Worm (Caenorhabditis elegans) whole organism, mixed stage, embryonic: ENCODE measurements around the gene efl-3.

Experiments used
- M03D4.4 ChIP-seq: sonication (generic microtip); optimal IDR thresholded peaks from 2 replicates; lab custom pipeline; 2017; ENCODE audit warnings: mild to moderate bottlenecking, missing genetic modification characterization, missing compliant biosample characterization
- ceh-43 ChIP-seq: fragments of 200-800 bp; sonication (Bioruptor generic); optimal IDR thresholded peaks from 2 replicates; lab custom pipeline; 2018; ENCODE audit warnings: mild to moderate bottlenecking, missing genetic modification characterization, moderate library complexity, missing compliant biosample characterization
- ces-1 ChIP-seq: fragments of 150-350 bp; optimal IDR thresholded peaks from 2 replicates; lab custom pipeline; 2014; ENCODE audit warnings: missing biosample characterization, missing genetic modification reagents, missing genetic modification characterization
- cnd-1 ChIP-seq: fragments of 200-800 bp; sonication (Bioruptor generic); optimal IDR thresholded peaks from 2 replicates; lab custom pipeline; 2018; ENCODE audit warnings: mild to moderate bottlenecking, missing genetic modification characterization, missing compliant biosample characterization
- elt-1 ChIP-seq: sonication (generic microtip); optimal IDR thresholded peaks from 2 replicates; lab custom pipeline; 2017; ENCODE audit warnings: missing genetic modification characterization, mild to moderate bottlenecking, missing compliant biosample characterization, antibody characterized with exemption, moderate library complexity, borderline replicate concordance; ENCODE audit not compliant: insufficient read depth
- elt-3 ChIP-seq: fragments of 150-350 bp; optimal IDR thresholded peaks from 2 replicates; lab custom pipeline; 2014; ENCODE audit warnings: missing biosample characterization, missing genetic modification characterization
- hlh-1 ChIP-seq: fragments of 150-350 bp; optimal IDR thresholded peaks from 2 replicates; lab custom pipeline; 2014; ENCODE audit warnings: missing biosample characterization, missing genetic modification reagents, missing genetic modification characterization
- lin-13 ChIP-seq: fragments of 150-350 bp; optimal IDR thresholded peaks from 2 replicates; lab custom pipeline; 2014; ENCODE audit warnings: missing biosample characterization, missing genetic modification characterization
- lin-32 ChIP-seq: fragments of 200-800 bp; sonication (Bioruptor generic); optimal IDR thresholded peaks from 2 replicates; lab custom pipeline; 2018; ENCODE audit warnings: mild to moderate bottlenecking, missing genetic modification characterization, missing compliant biosample characterization
- lsy-2 ChIP-seq: fragments of 150-350 bp; optimal IDR thresholded peaks from 2 replicates; lab custom pipeline; 2014; ENCODE audit warnings: missing biosample characterization, missing genetic modification characterization
- nhr-12 ChIP-seq: fragments of 150-350 bp; optimal IDR thresholded peaks from 2 replicates; lab custom pipeline; 2014; ENCODE audit warnings: missing biosample characterization, missing genetic modification characterization
- nhr-76 ChIP-seq: sonication (generic microtip); optimal IDR thresholded peaks from 2 replicates; lab custom pipeline; 2017; ENCODE audit warnings: missing biosample characterization, missing genetic modification characterization
- pha-4 ChIP-seq: fragments of 150-350 bp; optimal IDR thresholded peaks from 2 replicates; lab custom pipeline; 2018; ENCODE audit warnings: missing biosample characterization, missing genetic modification reagents, missing genetic modification characterization
- sem-2 ChIP-seq: fragments of 200-800 bp; sonication (Bioruptor generic); optimal IDR thresholded peaks from 2 replicates; lab custom pipeline; 2018; ENCODE audit warnings: mild to moderate bottlenecking, missing genetic modification characterization, missing compliant biosample characterization
- snpc-4 ChIP-seq: fragments of 150-350 bp; optimal IDR thresholded peaks from 2 replicates; lab custom pipeline; 2014; ENCODE audit warnings: missing biosample characterization, missing genetic modification characterization
- unc-120 ChIP-seq: sonication (generic microtip); optimal IDR thresholded peaks from 2 replicates; lab custom pipeline; 2017; ENCODE audit warnings: missing genetic modification characterization, missing compliant biosample characterization; ENCODE audit not compliant: poor library complexity, severe bottlenecking
- zip-8 ChIP-seq: fragments of 150-350 bp; optimal IDR thresholded peaks from 2 replicates; lab custom pipeline; 2014; ENCODE audit warnings: missing biosample characterization, missing genetic modification characterization
- ztf-11 ChIP-seq: fragments of 150-350 bp; optimal IDR thresholded peaks from 2 replicates; lab custom pipeline; 2014; ENCODE audit warnings: missing biosample characterization, missing genetic modification characterization

Gene efl-3

ce11 chrII:8456094-8456493, 43.6 kb downstream of the efl-3 start, which contains the start of gene F22B5.6:
F22B5.6 (minus strand) TSS chrII:8456194.
- no peak for TF ChIP-seq cnd-1 (tag; lab: Kevin White, UChicago)
- TF ChIP-seq lin-32 (GFP tag; lab: Kevin White, UChicago) = no peak
- no peak for TF ChIP-seq elt-3 (tag; lab: Kevin White, UChicago)
- no peak for TF ChIP-seq elt-1 (tag; lab: Kevin White, UChicago)
- no peak for TF ChIP-seq M03D4.4 (tag; lab: Kevin White, UChicago)

DNA sequence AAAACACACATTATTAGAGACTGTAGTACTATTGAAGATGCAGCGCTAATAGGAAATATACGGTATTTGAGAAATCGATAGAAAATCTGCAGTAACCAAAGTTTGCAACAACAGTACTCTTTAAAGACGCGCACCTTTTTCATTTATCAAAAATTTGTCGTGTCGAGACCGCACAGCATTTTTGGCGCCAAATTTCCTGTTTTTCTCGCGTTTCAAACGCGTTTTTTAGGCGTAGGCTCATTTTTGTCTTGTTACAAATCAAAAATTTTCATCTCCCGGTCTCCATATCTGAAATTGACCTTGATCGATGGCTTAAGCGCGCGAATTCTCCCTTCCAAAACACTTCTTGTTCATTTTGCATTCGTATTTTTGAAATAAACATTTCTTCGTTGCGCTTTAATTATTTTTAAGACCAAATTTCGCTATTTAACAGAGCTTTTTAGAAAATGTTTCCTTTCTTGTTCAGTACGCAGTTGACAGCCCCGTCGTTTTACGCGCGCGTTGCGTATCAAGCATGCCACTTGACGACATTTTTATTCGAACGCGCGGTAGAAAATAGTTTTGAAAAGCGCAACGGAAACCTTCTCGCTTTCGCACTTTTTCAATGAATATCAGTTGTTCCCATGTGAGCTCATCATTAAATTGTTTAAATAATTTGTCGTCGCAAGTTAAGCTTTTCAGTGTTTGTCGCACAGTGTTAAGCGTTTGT, 44.4 kb downstream of the efl-3 start:
- TF ChIP-seq hlh-1 (tag; lab: Kevin White, UChicago) (peak; percentile 1), lin-13 (peak; percentile 0), nhr-12 (tag; lab: Kevin White, UChicago) (no peak)
- TF ChIP-seq, all 35 proteins: peak for 2

- TF ChIP-seq ceh-43 (GFP tag; lab: Kevin White, UChicago) (no peak), ces-1 (GFP tag; lab: Kevin White, UChicago) (no peak), sem-2 (GFP tag; lab: Kevin White, UChicago) (no peak), zip-8 (tag; lab: Kevin White, UChicago) (no peak), lin-13 (no peak), nhr-76 (tag; lab: Kevin White, UChicago) (no peak)
Measured at ce11 chrII:8457438-8457837, 45.0 kb downstream of the efl-3 start, which contains the start of gene zyg-9. zyg-9 (plus strand) TSS chrII:8457818.

DNA sequence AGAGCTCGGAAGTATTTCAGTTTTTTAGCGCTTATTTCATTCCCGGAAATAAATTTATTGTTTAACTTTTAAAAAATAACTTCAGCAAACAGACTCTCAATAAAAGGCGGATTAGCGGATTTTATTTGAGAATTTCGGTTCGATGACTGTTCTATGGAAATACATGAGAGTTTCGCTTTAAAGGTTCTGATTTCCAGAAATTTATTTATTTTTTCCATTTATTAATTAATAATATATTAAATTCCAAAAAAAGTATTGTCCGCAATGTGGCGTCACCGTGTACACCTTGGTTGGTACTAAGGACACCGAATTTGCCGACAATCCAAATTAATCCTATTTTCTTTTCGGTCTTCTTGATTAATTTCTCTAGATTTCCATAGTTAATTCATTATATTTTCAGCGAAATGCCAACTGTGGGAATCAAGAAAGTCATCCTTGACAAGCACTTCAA, 52.0 kb downstream of the efl-3 start, which contains the start of gene fars-3:
Gene fars-3, plus strand, starts transcription at position 401 of the 451 bp plus-strand sequence.
- TF ChIP-seq unc-120 (tag; lab: Kevin White, UChicago) (peak; percentile 93), zip-8 (tag; lab: Kevin White, UChicago) (no peak), ces-1 (GFP tag; lab: Kevin White, UChicago) (peak; percentile 93), elt-3 (tag; lab: Kevin White, UChicago) (no peak), snpc-4 (tag; lab: Kevin White, UChicago) (no peak), lsy-2 (tag; lab: Kevin White, UChicago) (peak; percentile 24), pha-4 (tag; lab: Kevin White, UChicago) (peak; percentile 47), sem-2 (GFP tag; lab: Kevin White, UChicago) (no peak), ztf-11 (tag; lab: Kevin White, UChicago) (no peak)
